Fruit fly (Drosophila melanogaster): ENCODE measurements around the gene eIF4G2.

DNA sequence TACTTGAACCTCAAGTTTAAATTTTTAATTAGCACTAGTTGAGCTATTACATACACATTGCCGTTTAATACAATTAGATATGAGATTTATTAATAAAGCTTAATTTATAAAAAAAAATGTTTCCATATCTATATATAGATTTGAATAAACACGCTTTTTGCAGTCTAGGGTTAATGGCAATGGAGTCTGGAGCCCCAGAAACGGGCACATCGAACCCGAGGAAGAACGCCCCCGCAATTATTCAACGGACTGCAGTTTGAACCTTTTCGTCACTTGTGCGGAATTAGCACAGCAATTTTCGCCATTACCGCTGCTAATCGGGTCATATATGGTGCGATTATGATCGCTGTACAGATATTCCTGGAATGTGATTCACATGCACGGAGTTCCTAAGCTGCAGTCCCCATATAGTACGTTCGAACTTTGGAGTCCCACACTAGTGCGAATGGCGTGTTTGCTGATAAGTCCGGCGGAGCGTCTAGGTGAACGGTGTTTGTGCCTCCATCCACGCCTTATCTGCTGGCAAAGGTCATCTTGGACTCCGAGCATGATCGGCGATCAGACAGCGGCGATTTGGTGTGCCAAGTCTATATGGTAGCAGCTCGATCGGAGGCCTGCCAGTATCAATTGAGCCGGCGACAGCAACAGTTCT lies 55.3 kb downstream of the eIF4G2 start, which contains the start of gene Lsd-1:
- TF ChIP-seq dmrt93B (GFP tag; optimal IDR thresholded peaks at IDR 0.05): no peak
- no peak for TF ChIP-seq Dfd (GFP tag; optimal IDR thresholded peaks at IDR 0.05)
- TF ChIP-seq Myc (optimal IDR thresholded peaks at IDR 0.05): no peak
- no peak for TF ChIP-seq usp (GFP tag; optimal IDR thresholded peaks at IDR 0.05)
- TF ChIP-seq ey (GFP tag; optimal IDR thresholded peaks at IDR 0.05): no peak
- no peak for TF ChIP-seq jim (GFP tag; optimal IDR thresholded peaks at IDR 0.05)

Data from whole organism, wandering third instar larva.